Fruit fly (Drosophila melanogaster): ENCODE results near the gene Tango2.

DNA sequence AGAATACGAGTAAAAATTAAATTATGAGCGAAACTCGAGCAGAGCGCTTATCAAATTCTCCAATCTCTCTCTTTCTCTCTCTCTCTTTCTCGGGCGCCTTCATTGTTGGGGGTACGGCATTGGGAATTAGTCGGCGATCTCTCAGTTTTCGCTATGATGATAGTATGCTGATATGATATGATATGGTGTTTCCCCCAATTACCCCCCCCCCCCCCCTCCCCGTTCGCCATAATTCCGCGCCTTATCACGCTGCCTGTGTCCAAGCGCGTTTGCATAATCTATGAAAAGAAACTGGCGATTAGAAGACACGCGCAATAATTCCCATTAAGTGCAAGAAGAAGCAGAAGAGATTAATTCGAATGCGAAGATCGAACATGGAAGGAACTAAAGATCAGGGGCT lies 20.0 kb downstream of the Tango2 start:
- no peak for TF ChIP-seq ttk (optimal IDR thresholded peaks at IDR 0.05)
- TF ChIP-seq h (optimal IDR thresholded peaks at IDR 0.05), result no peak
- no peak for TF ChIP-seq psq (optimal IDR thresholded peaks at IDR 0.05)
- TF ChIP-seq insv (optimal IDR thresholded peaks at IDR 0.05), result no peak

Data from Kc167 (cell line).